Fruit fly (Drosophila melanogaster): ENCODE results near the gene cDIP.

Gene cDIP

dm6 chr3R:21112742-21113465 lies 48.0 kb downstream of the cDIP start (continued):
- TF ChIP-seq gsb-n (tag; optimal IDR thresholded peaks at IDR 0.05) (peak; percentile 82), Spps (tag; optimal IDR thresholded peaks at IDR 0.05) (peak; percentile 82), CG2129 (GFP tag; IDR thresholded peaks at IDR 0.05; ENCODE audit: partially characterized antibody) (no peak), bbx (GFP tag; IDR thresholded peaks at IDR 0.05; ENCODE audit: partially characterized antibody) (no peak), Sox100B (GFP tag; optimal IDR thresholded peaks at IDR 0.05) (peak; percentile 88), CG32532 (GFP tag; IDR thresholded peaks at IDR 0.05) (peak; percentile 91), CG16779 (GFP tag; IDR thresholded peaks at IDR 0.05) (peak; percentile 81), insv (GFP tag; optimal IDR thresholded peaks at IDR 0.05) (peak in 1 of 2 experiments; percentile 38), ems (GFP tag; optimal IDR thresholded peaks at IDR 0.05) (peak; percentile 60), Opbp (GFP tag; IDR thresholded peaks at IDR 0.05; ENCODE audit: partially characterized antibody) (no peak), HLH4C (GFP tag; IDR thresholded peaks at IDR 0.05; ENCODE audit: partially characterized antibody) (no peak), tin (GFP tag; optimal IDR thresholded peaks at IDR 0.05) (peak; percentile 81), cwo (GFP tag; optimal IDR thresholded peaks at IDR 0.05) (peak; percentile 49), CG11560 (tag; IDR thresholded peaks at IDR 0.05) (peak; percentile 53; the same call in 1 of the 3 replicates), CG34422 (GFP tag; IDR thresholded peaks at IDR 0.05) (peak; percentile 88), CG12071 (GFP tag; optimal IDR thresholded peaks at IDR 0.05) (peak; percentile 54), BtbVII (GFP tag; optimal IDR thresholded peaks at IDR 0.05) (peak; percentile 86), Med (GFP tag) (peak; percentile 99), CG1832 (GFP tag; optimal IDR thresholded peaks at IDR 0.05) (no peak), zen (tag; optimal IDR thresholded peaks at IDR 0.05) (peak; percentile 87), tna (GFP tag; IDR thresholded peaks at IDR 0.05; ENCODE audit: partially characterized antibody) (0 out of 2 replicates have a peak, but pooled peaks have one; percentile 7), pum (GFP tag; optimal IDR thresholded peaks at IDR 0.05) (peak; percentile 86), CG6791 (GFP tag; IDR thresholded peaks at IDR 0.05; ENCODE audit: partially characterized antibody) (no peak), exex (tag; optimal IDR thresholded peaks at IDR 0.05) (peak; percentile 78), esg (GFP tag; conservative IDR thresholded peaks at IDR 0.05) (peak; percentile 84), Ravus (GFP tag; IDR thresholded peaks at IDR 0.05) (peak; percentile 73), fd3F (GFP tag; optimal IDR thresholded peaks at IDR 0.05) (peak; percentile 77), da (GFP tag; optimal IDR thresholded peaks at IDR 0.05) (peak; percentile 44), Hr39 (optimal IDR thresholded peaks at IDR 0.05) (no peak), H2.0 (GFP tag; IDR thresholded peaks at IDR 0.05) (peak; percentile 83), Awh (GFP tag; IDR thresholded peaks at IDR 0.05) (peak; percentile 89), CG9876 (GFP tag; optimal IDR thresholded peaks at IDR 0.05) (peak; percentile 82), jing (GFP tag; optimal IDR thresholded peaks at IDR 0.05) (peak; percentile 81), tup (GFP tag; optimal IDR thresholded peaks at IDR 0.05) (peak; percentile 84), zf30C (GFP tag; optimal IDR thresholded peaks at IDR 0.05) (peak; percentile 88), Dad (GFP tag; optimal IDR thresholded peaks at IDR 0.05) (peak; percentile 72), CG30403 (GFP tag; optimal IDR thresholded peaks at IDR 0.05) (peak; percentile 87), Ssrp (tag; optimal IDR thresholded peaks at IDR 0.05) (peak; percentile 80), ap (GFP tag; IDR thresholded peaks at IDR 0.05) (peak; percentile 78), NFAT (GFP tag; IDR thresholded peaks at IDR 0.05) (peak; percentile 76), sc (optimal IDR thresholded peaks at IDR 0.05) (no peak), sc (GFP tag; optimal IDR thresholded peaks at IDR 0.05) (peak; percentile 72), CG3065 (GFP tag; optimal IDR thresholded peaks at IDR 0.05) (peak; percentile 78), tx (GFP tag; optimal IDR thresholded peaks at IDR 0.05) (peak; percentile 85), lilli (GFP tag; optimal IDR thresholded peaks at IDR 0.05) (peak; percentile 91), CG15696 (tag; optimal IDR thresholded peaks at IDR 0.05) (peak; percentile 82), toy (GFP tag; IDR thresholded peaks at IDR 0.05) (peak; percentile 68), CG15514 (GFP tag; optimal IDR thresholded peaks at IDR 0.05) (peak; percentile 60), E2f1 (GFP tag; IDR thresholded peaks at IDR 0.05) (peak; percentile 76)

All from whole organism, embryonic.